Fruit fly (Drosophila melanogaster): ENCODE data around the gene CG5282.

The CG5282 gene

dm6 chr3L:20376564-20376920 lies 49.3 kb downstream of the CG5282 start:
- TF ChIP-seq Asciz (GFP tag; optimal IDR thresholded peaks at IDR 0.05) (no peak), nerfin-1 (tag; optimal IDR thresholded peaks at IDR 0.05) (peak; percentile 45), Hmr (GFP tag; optimal IDR thresholded peaks at IDR 0.05) (no peak), Adf1 (GFP tag; IDR thresholded peaks at IDR 0.05) (no peak), mld (GFP tag; IDR thresholded peaks at IDR 0.05; ENCODE audit: partially characterized antibody) (no peak), cg (GFP tag; optimal IDR thresholded peaks at IDR 0.05) (peak; percentile 5), onecut (GFP tag; IDR thresholded peaks at IDR 0.05) (peak; percentile 73)

DNA sequence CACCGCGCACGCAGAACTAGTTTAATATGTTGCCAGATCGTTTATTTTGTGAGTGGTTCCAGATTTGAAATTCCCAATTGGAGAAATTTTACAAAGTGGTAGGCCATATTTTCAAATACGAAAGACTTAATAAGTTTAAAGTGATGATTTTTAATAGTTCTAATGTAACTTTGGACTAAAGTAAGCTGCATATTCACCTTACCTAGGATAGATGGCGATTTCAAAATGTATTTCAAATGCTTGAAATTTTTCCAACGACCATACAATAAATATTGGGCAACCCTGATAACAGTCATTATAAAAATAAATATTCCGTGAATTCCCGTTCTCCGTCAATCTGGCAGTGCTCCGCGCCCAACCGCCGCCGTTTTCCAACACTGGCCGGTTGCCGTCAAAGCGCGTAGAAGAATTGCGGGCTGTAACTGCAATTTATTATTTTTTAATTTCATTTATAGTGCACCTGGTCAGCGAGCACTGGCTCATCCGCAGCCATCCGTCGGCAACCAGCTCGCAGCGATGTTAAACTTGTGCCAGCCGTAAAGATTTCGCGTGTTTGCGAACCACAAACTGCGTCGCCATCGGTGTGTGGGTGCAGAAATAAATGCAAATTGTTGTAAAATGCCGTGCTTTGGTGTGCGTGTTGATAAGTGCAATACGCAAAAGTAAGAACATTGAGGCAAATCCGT lies 49.9 kb downstream of the CG5282 start, which contains the start of the genes Ide and RhoBTB:
Gene Ide (minus strand): TSS at position 19 of the 686 bp plus-strand sequence.
Gene RhoBTB (plus strand): TSS at position 365 of the 686 bp plus-strand sequence.
- TF ChIP-seq CG11723 (GFP tag; optimal IDR thresholded peaks at IDR 0.05) (peak; percentile 53), Doc3 (GFP tag; IDR thresholded peaks at IDR 0.05; ENCODE audit: partially characterized antibody) (no peak), CG4707 (GFP tag; optimal IDR thresholded peaks at IDR 0.05) (no peak), Poxn (GFP tag; IDR thresholded peaks at IDR 0.05) (peak; percentile 10; the same call in 1 of the 2 replicates), odd (GFP tag; optimal IDR thresholded peaks at IDR 0.05) (no peak), eyg (GFP tag; optimal IDR thresholded peaks at IDR 0.05) (peak; percentile 75), Elba2 (GFP tag; optimal IDR thresholded peaks at IDR 0.05) (peak; percentile 94), nmo (GFP tag; optimal IDR thresholded peaks at IDR 0.05) (peak; percentile 90), toy (GFP tag; IDR thresholded peaks at IDR 0.05) (0 out of 2 replicates have a peak, but pooled peaks have one; percentile 21), B-H1 (GFP tag; IDR thresholded peaks at IDR 0.05) (no peak), hkb (optimal IDR thresholded peaks at IDR 0.05) (peak; percentile 96), hkb (GFP tag; IDR thresholded peaks at IDR 0.05) (peak; percentile 40; the same call in 1 of the 2 replicates), Meics (GFP tag; optimal IDR thresholded peaks at IDR 0.05) (peak; percentile 71), btn (GFP tag; optimal IDR thresholded peaks at IDR 0.05) (peak; percentile 12), CG10267 (tag; optimal IDR thresholded peaks at IDR 0.05) (peak; percentile 95), CG10209 (GFP tag; optimal IDR thresholded peaks at IDR 0.05) (peak; percentile 79), luna (GFP tag; optimal IDR thresholded peaks at IDR 0.05) (peak; percentile 80), CG6175 (GFP tag; IDR thresholded peaks at IDR 0.05) (no peak), CG1529 (GFP tag; optimal IDR thresholded peaks at IDR 0.05) (peak; percentile 5), CG30431 (GFP tag; optimal IDR thresholded peaks at IDR 0.05) (peak; percentile 56), CG8924 (tag; optimal IDR thresholded peaks at IDR 0.05) (peak; percentile 76), Rx (GFP tag; IDR thresholded peaks at IDR 0.05) (0 out of 2 replicates have a peak, but pooled peaks have one; percentile 41), CG17361 (GFP tag; IDR thresholded peaks at IDR 0.05) (peak; percentile 92), Jarid2 (GFP tag; optimal IDR thresholded peaks at IDR 0.05) (peak; percentile 41), Neu2 (GFP tag; optimal IDR thresholded peaks at IDR 0.05; ENCODE audit: borderline replicate concordance) (no peak), Oaz (GFP tag; IDR thresholded peaks at IDR 0.05) (peak; percentile 56), CG8089 (GFP tag; optimal IDR thresholded peaks at IDR 0.05) (peak; percentile 77), tio (GFP tag; optimal IDR thresholded peaks at IDR 0.05) (no peak), Tbp (GFP tag; optimal IDR thresholded peaks at IDR 0.05) (no peak), fd64A (GFP tag; optimal IDR thresholded peaks at IDR 0.05) (no peak), ftz-f1 (GFP tag; optimal IDR thresholded peaks at IDR 0.05) (peak; percentile 28), sc (optimal IDR thresholded peaks at IDR 0.05) (no peak), sc (GFP tag; optimal IDR thresholded peaks at IDR 0.05) (peak; percentile 26), CG17359 (tag; optimal IDR thresholded peaks at IDR 0.05) (peak; percentile 71), CG9932 (GFP tag; IDR thresholded peaks at IDR 0.05) (peak; percentile 94), CG11085 (GFP tag; IDR thresholded peaks at IDR 0.05) (peak; percentile 84), CG9215 (GFP tag; IDR thresholded peaks at IDR 0.05) (peak; percentile 91), vfl (GFP tag; optimal IDR thresholded peaks at IDR 0.05) (peak; percentile 81), Six4 (GFP tag; optimal IDR thresholded peaks at IDR 0.05) (peak; percentile 60), dimm (GFP tag; IDR thresholded peaks at IDR 0.05) (peak; percentile 47; the same call in 1 of the 2 replicates), usp (GFP tag; optimal IDR thresholded peaks at IDR 0.05) (no peak), kni (GFP tag; optimal IDR thresholded peaks at IDR 0.05) (peak; percentile 68)

Measured in whole organism, embryonic.